Fruit fly (Drosophila melanogaster) whole organism, embryonic: ENCODE measurements around the gene CG4455.

Experiments
- ATbp ChIP-seq: fragments of 200-800 bp; sonication (Bioruptor generic); optimal IDR thresholded peaks from 2 replicates; lab custom pipeline; 2017; ENCODE audit warnings: missing biosample characterization, mild to moderate bottlenecking, missing genetic modification characterization, missing genetic modification reagents
- Ada2b ChIP-seq: fragments of 200-800 bp; sonication (Bioruptor generic); IDR thresholded peaks from 2 replicates; pipeline ENCODE4 v1.3.6; 2022; ENCODE audit warnings: missing biosample characterization, missing genetic modification characterization
- BtbVII ChIP-seq: fragments of 200-800 bp; sonication (Bioruptor generic); optimal IDR thresholded peaks from 3 replicates; lab custom pipeline; 2017; ENCODE audit warnings: missing biosample characterization, mild to moderate bottlenecking, missing genetic modification characterization
- CG10959 ChIP-seq: fragments of 200-800 bp; sonication (Bioruptor generic); IDR thresholded peaks from 2 replicates; pipeline ENCODE4 v1.3.6; 2022; ENCODE audit warnings: missing biosample characterization, missing genetic modification characterization
- CG11695 ChIP-seq: fragments of 200-800 bp; sonication (Bioruptor generic); IDR thresholded peaks from 3 replicates; pipeline ENCODE4 v1.3.6; 2022; ENCODE audit warnings: missing biosample characterization, missing genetic modification characterization
- CG11723 ChIP-seq: fragments of 200-800 bp; sonication (Bioruptor generic); optimal IDR thresholded peaks from 2 replicates; lab custom pipeline; 2017; ENCODE audit warnings: missing biosample characterization, mild to moderate bottlenecking, missing genetic modification characterization
- CG12104 ChIP-seq: fragments of 200-800 bp; sonication (Bioruptor generic); optimal IDR thresholded peaks from 3 replicates; lab custom pipeline; 2016; ENCODE audit warnings: missing biosample characterization, missing genetic modification characterization
- CG13424 ChIP-seq: fragments of 200-800 bp; sonication (Bioruptor generic); optimal IDR thresholded peaks from 2 replicates; lab custom pipeline; 2019; ENCODE audit warnings: missing biosample characterization, mild to moderate bottlenecking, missing genetic modification characterization, moderate library complexity
- CG15601 ChIP-seq: fragments of 200-800 bp; sonication (Bioruptor generic); optimal IDR thresholded peaks from 3 replicates; lab custom pipeline; 2019; ENCODE audit warnings: missing biosample characterization, mild to moderate bottlenecking, missing genetic modification characterization, moderate library complexity
- CG17829 ChIP-seq: fragments of 200-800 bp; optimal IDR thresholded peaks from 2 replicates; lab custom pipeline; 2019; ENCODE audit warnings: missing biosample characterization, mild to moderate bottlenecking, missing genetic modification characterization, moderate library complexity
- CG1792 ChIP-seq: fragments of 200-800 bp; sonication (Bioruptor generic); optimal IDR thresholded peaks from 2 replicates; lab custom pipeline; 2016; ENCODE audit warnings: missing biosample characterization, missing genetic modification characterization
- CG18011 ChIP-seq: fragments of 200-800 bp; sonication (Bioruptor generic); optimal IDR thresholded peaks from 2 replicates; lab custom pipeline; 2017; ENCODE audit warnings: missing biosample characterization, missing genetic modification characterization, mild to moderate bottlenecking, moderate library complexity, missing genotype
- CG18619 ChIP-seq: fragments of 200-800 bp; sonication (Bioruptor generic); optimal IDR thresholded peaks from 3 replicates; lab custom pipeline; 2017; ENCODE audit warnings: missing biosample characterization, mild to moderate bottlenecking, missing genetic modification characterization
- CG42726 ChIP-seq: fragments of 200-800 bp; sonication (Bioruptor generic); IDR thresholded peaks from 2 replicates; pipeline ENCODE4 v1.3.6; 2022; ENCODE audit warnings: missing biosample characterization, missing genetic modification characterization; ENCODE audit not compliant: partially characterized antibody
- CG6272 ChIP-seq: fragments of 200-800 bp; sonication (Bioruptor generic); IDR thresholded peaks from 2 replicates; pipeline ENCODE4 v1.3.6; 2022; ENCODE audit warnings: missing biosample characterization, missing genetic modification characterization
- CG8478 ChIP-seq: fragments of >200 bp; optimal IDR thresholded peaks from 2 replicates; lab custom pipeline; 2018
- CG8924 ChIP-seq: fragments of 200-800 bp; optimal IDR thresholded peaks from 3 replicates; lab custom pipeline; 2019; ENCODE audit warnings: missing biosample characterization, mild to moderate bottlenecking, missing genetic modification characterization, moderate library complexity
- CG9817 ChIP-seq: fragments of 200-800 bp; sonication (Bioruptor generic); optimal IDR thresholded peaks from 2 replicates; lab custom pipeline; 2018; ENCODE audit warnings: missing biosample characterization, mild to moderate bottlenecking, missing genetic modification characterization, moderate library complexity
- CG9932 ChIP-seq: fragments of 200-800 bp; sonication (Bioruptor generic); IDR thresholded peaks from 2 replicates; pipeline ENCODE4 v1.3.6; 2022; ENCODE audit warnings: missing biosample characterization, missing genetic modification characterization
- CoRest ChIP-seq: fragments of 200-800 bp; sonication (Bioruptor generic); optimal IDR thresholded peaks from 3 replicates; lab custom pipeline; 2018; ENCODE audit warnings: missing biosample characterization, mild to moderate bottlenecking, missing genetic modification characterization, moderate library complexity
- Dp ChIP-seq: fragments of 200-800 bp; sonication (Bioruptor generic); optimal IDR thresholded peaks from 2 replicates; lab custom pipeline; 2018; ENCODE audit warnings: missing biosample characterization, mild to moderate bottlenecking, missing genetic modification characterization, moderate library complexity
- Dref ChIP-seq: fragments of 200-800 bp; sonication (Bioruptor generic); IDR thresholded peaks from 2 replicates; pipeline ENCODE4 v1.3.6; 2022; ENCODE audit warnings: missing biosample characterization, missing genetic modification characterization
- Hmr ChIP-seq: fragments of 200-800 bp; sonication (Bioruptor generic); optimal IDR thresholded peaks from 3 replicates; lab custom pipeline; 2017; ENCODE audit warnings: mild to moderate bottlenecking, missing biosample characterization, missing genetic modification reagents, missing genetic modification characterization
- Hmx ChIP-seq: fragments of 200-800 bp; sonication (Bioruptor generic); optimal IDR thresholded peaks from 2 replicates; lab custom pipeline; 2016; ENCODE audit warnings: missing biosample characterization, missing genetic modification characterization
- Hr51 ChIP-seq, 2 experiments: fragments of 200-800 bp; sonication (Bioruptor generic); optimal IDR thresholded peaks; 2 replicates in 1 of 2; 3 replicates in 1 of 2; lab custom pipeline; 2016 to 2018; ENCODE audit warnings: missing biosample characterization in 2 of 2, missing genetic modification characterization in 2 of 2, mild to moderate bottlenecking in 1 of 2, moderate library complexity in 1 of 2
- Med ChIP-seq: fragments of 200-800 bp; sonication (Bioruptor generic); peaks from one replicate; lab custom pipeline; 2016; ENCODE audit warnings: missing biosample characterization, missing genetic modification characterization, mild to moderate bottlenecking, inconsistent platforms, moderate library complexity
- Mes4 ChIP-seq: fragments of 200-800 bp; sonication (Bioruptor generic); optimal IDR thresholded peaks from 2 replicates; lab custom pipeline; 2016; ENCODE audit warnings: missing biosample characterization, missing genetic modification characterization
- NC2α ChIP-seq: fragments of 200-800 bp; sonication (Bioruptor generic); optimal IDR thresholded peaks from 2 replicates; lab custom pipeline; 2016; ENCODE audit warnings: missing biosample characterization, missing genetic modification characterization
- NfI ChIP-seq: fragments of 200-800 bp; sonication (Bioruptor generic); optimal IDR thresholded peaks from 3 replicates; lab custom pipeline; 2018; ENCODE audit warnings: missing biosample characterization, mild to moderate bottlenecking, missing genetic modification characterization, moderate library complexity
- Opbp ChIP-seq: fragments of 200-800 bp; sonication (Bioruptor generic); IDR thresholded peaks from 3 replicates; pipeline ENCODE4 v1.3.6; 2022; ENCODE audit warnings: missing biosample characterization, missing genetic modification characterization; ENCODE audit not compliant: partially characterized antibody
- Optix ChIP-seq: fragments of 200-800 bp; sonication (Bioruptor generic); IDR thresholded peaks from 3 replicates; pipeline ENCODE4 v1.3.6; 2022; ENCODE audit warnings: missing biosample characterization, missing genetic modification characterization
- Poxn ChIP-seq: fragments of 200-800 bp; sonication (Bioruptor generic); IDR thresholded peaks from 2 replicates; pipeline ENCODE4 v1.3.6; 2022; ENCODE audit warnings: missing biosample characterization, missing genetic modification characterization
- Ravus ChIP-seq: fragments of 200-800 bp; sonication (Bioruptor generic); IDR thresholded peaks from 2 replicates; pipeline ENCODE4 v1.3.6; 2022; ENCODE audit warnings: missing biosample characterization, missing genetic modification characterization
- ac ChIP-seq: fragments of 200-800 bp; sonication (Bioruptor generic); optimal IDR thresholded peaks from 3 replicates; lab custom pipeline; 2017; ENCODE audit warnings: missing biosample characterization, mild to moderate bottlenecking, missing genetic modification characterization
- bcd ChIP-seq: fragments of 200-800 bp; sonication (Bioruptor generic); optimal IDR thresholded peaks from 2 replicates; lab custom pipeline; 2017; ENCODE audit warnings: missing biosample characterization, mild to moderate bottlenecking, missing genetic modification characterization
- cato ChIP-seq: fragments of 200-800 bp; sonication (Bioruptor generic); optimal IDR thresholded peaks from 2 replicates; lab custom pipeline; 2016; ENCODE audit warnings: missing biosample characterization, missing genetic modification characterization, borderline replicate concordance
- cg ChIP-seq: fragments of 200-800 bp; sonication (Bioruptor generic); optimal IDR thresholded peaks from 3 replicates; lab custom pipeline; 2019; ENCODE audit warnings: missing biosample characterization, mild to moderate bottlenecking, missing genetic modification characterization, moderate library complexity
- chinmo ChIP-seq: fragments of 200-800 bp; sonication (Bioruptor generic); IDR thresholded peaks from 4 replicates; pipeline ENCODE4 v1.3.6; 2022; ENCODE audit warnings: missing biosample characterization, missing genetic modification characterization; ENCODE audit not compliant: partially characterized antibody
- dimm ChIP-seq: fragments of 200-800 bp; sonication (Bioruptor generic); IDR thresholded peaks from 2 replicates; pipeline ENCODE4 v1.3.6; 2022; ENCODE audit warnings: missing biosample characterization, missing genetic modification characterization
- fru ChIP-seq: fragments of >200 bp; optimal IDR thresholded peaks from 2 replicates; lab custom pipeline; 2017
- maf-S ChIP-seq: fragments of 200-800 bp; sonication (Bioruptor generic); optimal IDR thresholded peaks from 2 replicates; lab custom pipeline; 2016; ENCODE audit warnings: missing biosample characterization, missing genetic modification characterization
- odd ChIP-seq: fragments of 200-800 bp; sonication (Bioruptor generic); optimal IDR thresholded peaks from 2 replicates; lab custom pipeline; 2017; ENCODE audit warnings: missing biosample characterization, mild to moderate bottlenecking, missing genetic modification characterization
- otp ChIP-seq: fragments of 200-800 bp; sonication (Bioruptor generic); IDR thresholded peaks from 3 replicates; pipeline ENCODE4, ENCODE4 v1.3.6; 2022; ENCODE audit warnings: missing biosample characterization, missing genetic modification characterization
- so ChIP-seq: fragments of 200-800 bp; sonication (Bioruptor generic); IDR thresholded peaks from 3 replicates; pipeline ENCODE4 v1.3.6; 2022; ENCODE audit warnings: missing biosample characterization, missing genetic modification characterization
- sqz ChIP-seq: fragments of 200-800 bp; sonication (Bioruptor generic); optimal IDR thresholded peaks from 3 replicates; lab custom pipeline; 2018; ENCODE audit warnings: missing biosample characterization, mild to moderate bottlenecking, missing genetic modification characterization
- toy ChIP-seq: fragments of 200-800 bp; sonication (Bioruptor generic); IDR thresholded peaks from 2 replicates; pipeline ENCODE4 v1.3.6; 2022; ENCODE audit warnings: missing biosample characterization, missing genetic modification characterization
- vnd ChIP-seq: fragments of 200-800 bp; sonication (Bioruptor generic); IDR thresholded peaks from 3 replicates; pipeline ENCODE4 v1.3.6; 2022; ENCODE audit warnings: missing biosample characterization, missing genetic modification characterization; ENCODE audit not compliant: partially characterized antibody
- wdn ChIP-seq: fragments of 200-800 bp; sonication (Bioruptor generic); IDR thresholded peaks from 2 replicates; pipeline ENCODE4 v1.3.6; 2022; ENCODE audit warnings: missing biosample characterization, missing genetic modification characterization
- zf30C ChIP-seq: fragments of 200-800 bp; sonication (Bioruptor generic); optimal IDR thresholded peaks from 3 replicates; lab custom pipeline; 2018; ENCODE audit warnings: missing biosample characterization, mild to moderate bottlenecking, missing genetic modification characterization

The CG4455 gene

DNA sequence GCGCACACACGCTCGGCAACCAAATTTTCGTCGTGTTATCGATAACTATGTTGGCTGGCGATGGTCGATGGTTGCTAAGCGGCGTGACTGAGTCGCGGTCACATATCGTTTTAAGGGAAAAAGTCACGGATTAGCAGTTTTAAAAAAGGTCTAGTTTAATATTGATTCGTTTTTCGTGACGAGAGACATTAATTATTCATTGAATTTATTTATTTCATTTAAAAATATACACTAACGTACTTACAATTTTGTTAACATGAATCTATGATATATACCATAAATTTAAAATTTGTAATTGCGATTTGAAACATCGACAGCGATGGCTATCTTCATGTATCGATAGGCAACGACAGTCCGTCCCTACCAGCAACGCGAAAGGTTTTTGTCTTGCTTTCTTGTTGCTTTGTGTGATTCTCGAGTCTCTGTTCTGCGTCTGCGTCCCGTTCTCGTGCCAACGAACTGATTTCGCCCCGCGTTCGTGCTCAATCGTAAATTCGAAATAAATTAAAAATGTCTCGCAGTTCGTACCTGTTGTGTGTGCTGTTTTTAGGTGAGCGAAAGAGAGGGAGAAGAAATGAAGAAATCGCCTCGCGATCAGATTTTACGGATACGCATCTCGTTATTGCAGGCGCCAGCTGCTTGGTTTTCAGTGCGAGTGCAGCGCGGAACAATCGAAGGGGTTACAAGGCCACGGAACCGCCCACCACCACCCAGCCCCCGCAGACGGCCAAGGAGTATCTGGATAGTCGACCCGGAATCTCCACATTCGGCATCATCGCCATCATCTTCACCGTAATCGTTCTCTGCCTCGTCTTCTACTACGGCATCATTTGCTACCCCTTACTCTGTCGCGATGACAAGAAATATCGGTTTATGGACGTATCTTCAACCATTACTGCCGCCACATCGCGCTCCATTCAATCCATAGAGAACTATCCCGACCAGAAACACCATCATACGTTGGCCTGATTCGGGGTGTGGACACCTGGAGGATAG lies at the start of gene CG4455, which contains the start of the genes Hyls1 and chif (continued):
- TF ChIP-seq CG11695 (GFP tag; lab: Robert Waterston, UW) (no peak), fru (lab: Kevin White, UChicago) (no peak), so (no peak), CG10959 (no peak), CG18619 (peak; percentile 19), Dref (GFP tag; lab: Robert Waterston, UW) (peak; percentile 79), ac (GFP tag; lab: Kevin White, UChicago) (no peak), Opbp (peak; percentile 85), dimm (GFP tag; lab: Robert Waterston, UW) (no peak), bcd (GFP tag; lab: Kevin White, UChicago) (peak; percentile 58), CG18011 (GFP tag; lab: Kevin White, UChicago) (no peak), Med (peak; percentile 67), Dp (GFP tag; lab: Kevin White, UChicago) (peak; percentile 40), CG17829 (peak; percentile 70), CG15601 (peak; percentile 59), CG9817 (peak; percentile 28), maf-S (no peak), ATbp (GFP tag; lab: Kevin White, UChicago) (no peak), CoRest (tag; lab: Kevin White, UChicago) (peak; percentile 78), CG6272 (no peak), zf30C (no peak), cato (GFP tag; lab: Kevin White, UChicago) (no peak), chinmo (GFP tag; lab: Robert Waterston, UW) (0 out of 4 replicates have a peak, but pooled peaks have one; percentile 12), Hmr (peak; percentile 44), otp (no peak), toy (GFP tag; lab: Robert Waterston, UW) (no peak), sqz (GFP tag; lab: Kevin White, UChicago) (peak; percentile 15), vnd (GFP tag; lab: Robert Waterston, UW) (peak; percentile 90), cg (no peak), Ada2b (no peak), BtbVII (GFP tag; lab: Kevin White, UChicago) (no peak), Optix (GFP tag; lab: Robert Waterston, UW) (no peak), CG13424 (tag; lab: Kevin White, UChicago) (peak; percentile 65), CG11723 (GFP tag; lab: Kevin White, UChicago) (peak; percentile 32), CG9932 (GFP tag; lab: Robert Waterston, UW) (peak; percentile 68), Hr51 (GFP tag; optimal IDR thresholded peaks at IDR 0.05; lab: Kevin White, UChicago) (peak in 1 of 2 experiments; percentile 17), NfI (peak; percentile 3), Hmx (no peak), Poxn (GFP tag; lab: Robert Waterston, UW) (no peak), CG8924 (tag; lab: Kevin White, UChicago) (peak; percentile 27), odd (GFP tag; lab: Kevin White, UChicago) (peak; percentile 5), Mes4 (GFP tag; lab: Kevin White, UChicago) (no peak), wdn (no peak), CG1792 (GFP tag; lab: Kevin White, UChicago) (no peak), CG12104 (peak; percentile 38), Ravus (GFP tag; lab: Robert Waterston, UW) (no peak), CG42726 (peak; percentile 72), CG8478 (lab: Kevin White, UChicago) (no peak), NC2α (no peak)
